Worm (Caenorhabditis elegans): ENCODE measurements around the gene F14F9.3.

DNA sequence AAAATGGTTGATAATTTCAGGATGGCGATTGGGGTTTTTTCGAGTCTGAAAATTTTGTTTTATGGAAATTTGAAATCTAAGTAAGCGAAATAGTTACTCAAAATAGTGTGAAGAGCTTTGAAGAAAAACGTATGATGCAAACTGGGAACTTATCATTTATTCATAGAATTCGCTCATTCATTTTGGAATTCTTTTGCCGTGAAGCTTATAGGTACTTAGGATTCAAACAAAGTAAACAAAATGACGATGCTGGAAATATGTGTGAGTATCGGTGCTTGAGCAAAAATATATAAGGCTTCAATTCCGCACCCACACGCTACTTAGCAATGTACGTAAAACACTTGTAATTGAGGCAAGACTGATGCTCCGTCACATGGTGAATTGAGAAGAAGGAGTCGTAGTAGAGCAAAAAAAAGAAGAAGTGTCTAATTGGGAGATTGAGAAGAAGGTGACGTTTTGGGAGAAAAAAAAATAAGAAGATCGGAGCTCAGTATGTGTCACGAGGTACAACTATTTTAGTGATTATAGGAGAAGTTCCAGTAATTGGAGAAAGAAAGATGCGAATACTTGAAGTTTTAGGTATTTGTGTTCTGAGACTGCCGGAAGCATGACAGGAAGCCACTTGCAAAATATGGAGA, 48.4 kb upstream of the F14F9.3 start, which contains the start of gene glb-32:
- TF ChIP-seq lsy-12 (tag; optimal IDR thresholded peaks at IDR 0.05): no peak
- TF ChIP-seq nhr-28 (tag; optimal IDR thresholded peaks at IDR 0.05): no peak
- no peak for TF ChIP-seq nhr-77 (tag; optimal IDR thresholded peaks at IDR 0.05)
- TF ChIP-seq elt-2 (tag; optimal IDR thresholded peaks at IDR 0.05): no peak
- TF ChIP-seq ztf-4 (tag; optimal IDR thresholded peaks at IDR 0.05): no peak
- TF ChIP-seq nhr-11 (tag; optimal IDR thresholded peaks at IDR 0.05): no peak
- no peak for TF ChIP-seq aly-2 (tag; optimal IDR thresholded peaks at IDR 0.05)
- TF ChIP-seq lin-15B (tag; optimal IDR thresholded peaks at IDR 0.05): no peak
- TF ChIP-seq mml-1 (tag; optimal IDR thresholded peaks at IDR 0.05): no peak
- no peak for TF ChIP-seq nhr-67 (tag; optimal IDR thresholded peaks at IDR 0.05)
- no peak for TF ChIP-seq fkh-2 (tag; optimal IDR thresholded peaks at IDR 0.05)
- no peak for TF ChIP-seq unc-62 (GFP tag; optimal IDR thresholded peaks at IDR 0.05)

All from whole organism, L3 larva.